Fruit fly (Drosophila melanogaster) whole organism, embryonic: Measurements from ENCODE around the gene CG7058.

Experiments used
- CG10462 ChIP-seq: fragments of 200-800 bp; sonication (Bioruptor generic); optimal IDR thresholded peaks from 2 replicates; lab custom pipeline; 2016; ENCODE audit warnings: missing biosample characterization, missing genetic modification characterization
- CG15269 ChIP-seq: fragments of 200-800 bp; sonication (Bioruptor generic); optimal IDR thresholded peaks from 2 replicates; lab custom pipeline; 2018; ENCODE audit warnings: missing biosample characterization, mild to moderate bottlenecking, missing genetic modification characterization, moderate library complexity
- CG18764 ChIP-seq: fragments of 200-800 bp; sonication (Bioruptor generic); optimal IDR thresholded peaks from 3 replicates; lab custom pipeline; 2016; ENCODE audit warnings: missing biosample characterization, missing genetic modification characterization
- CG6689 ChIP-seq: fragments of 200-800 bp; sonication (Bioruptor generic); IDR thresholded peaks from 2 replicates; pipeline ENCODE4 v1.3.6; 2022; ENCODE audit warnings: missing biosample characterization, missing genetic modification characterization
- CG7928 ChIP-seq: fragments of 200-800 bp; sonication (Bioruptor generic); optimal IDR thresholded peaks from 2 replicates; lab custom pipeline; 2017; ENCODE audit warnings: missing biosample characterization, mild to moderate bottlenecking, missing genetic modification characterization
- CG8765 ChIP-seq: fragments of 200-800 bp; sonication (Bioruptor generic); IDR thresholded peaks from 2 replicates; pipeline ENCODE4 v1.3.6; 2022; ENCODE audit warnings: missing biosample characterization, missing genetic modification characterization
- CG9876 ChIP-seq: fragments of 200-800 bp; sonication (Bioruptor generic); optimal IDR thresholded peaks from 2 replicates; lab custom pipeline; 2016; ENCODE audit warnings: missing biosample characterization, missing genetic modification characterization
- Doc3 ChIP-seq: fragments of 200-800 bp; sonication (Bioruptor generic); IDR thresholded peaks from 3 replicates; pipeline ENCODE4 v1.3.6; 2022; ENCODE audit warnings: missing biosample characterization, missing genetic modification characterization; ENCODE audit not compliant: partially characterized antibody
- kay ChIP-seq: fragments of 200-800 bp; sonication (Bioruptor generic); optimal IDR thresholded peaks from 2 replicates; lab custom pipeline; 2016; ENCODE audit warnings: missing biosample characterization, missing genetic modification characterization
- nerfin-2 ChIP-seq: fragments of 200-800 bp; sonication (Bioruptor generic); IDR thresholded peaks from 2 replicates; pipeline ENCODE4 v1.3.6; 2022; ENCODE audit warnings: missing biosample characterization, missing genetic modification characterization; ENCODE audit not compliant: partially characterized antibody
- sob ChIP-seq: fragments of 200-800 bp; sonication (Bioruptor generic); IDR thresholded peaks from 2 replicates; pipeline ENCODE4 v1.3.6; 2022; ENCODE audit warnings: missing biosample characterization, missing genetic modification characterization
- usp ChIP-seq: fragments of >200 bp; optimal IDR thresholded peaks from 2 replicates; lab custom pipeline; 2017; ENCODE audit warnings: missing biosample characterization, missing genetic modification characterization

dm6 chrX:18789353-18790210, 16.9 kb upstream of the CG7058 start:
- TF ChIP-seq CG9876 (GFP tag; lab: Kevin White, UChicago) (no peak), Doc3 (no peak), sob (peak; percentile 37; the same call in 1 of the 2 replicates), usp (GFP tag; lab: Kevin White, UChicago) (no peak), CG8765 (GFP tag; lab: Robert Waterston, UW) (no peak), CG18764 (GFP tag; lab: Kevin White, UChicago) (peak; percentile 8), nerfin-2 (no peak), CG7928 (GFP tag; lab: Kevin White, UChicago) (peak; percentile 17), kay (GFP tag; lab: Kevin White, UChicago) (peak; percentile 42), CG10462 (no peak), CG6689 (GFP tag; lab: Robert Waterston, UW) (peak; percentile 48), CG15269 (tag; lab: Kevin White, UChicago) (peak; percentile 68)
